Worm (Caenorhabditis elegans) whole organism, early embryonic: ENCODE data around the gene F36D3.1.

Experiments used
- B0310.2 ChIP-seq: sonication (generic microtip); optimal IDR thresholded peaks from 2 replicates; lab custom pipeline; 2016; ENCODE audit warnings: mild to moderate bottlenecking, missing genetic modification characterization, missing compliant biosample characterization
- F13C5.2 ChIP-seq: sonication (generic microtip); optimal IDR thresholded peaks from 2 replicates; lab custom pipeline; 2017; ENCODE audit warnings: mild to moderate bottlenecking, missing genetic modification characterization, inconsistent platforms, missing compliant biosample characterization
- aly-1 ChIP-seq: sonication (generic microtip); optimal IDR thresholded peaks from 2 replicates; lab custom pipeline; 2016; ENCODE audit warnings: missing genetic modification characterization, missing compliant biosample characterization
- ama-1 ChIP-seq: fragments of 150-350 bp; optimal IDR thresholded peaks from 2 replicates; lab custom pipeline; 2014
- hmbx-1 ChIP-seq: sonication (generic microtip); optimal IDR thresholded peaks from 2 replicates; lab custom pipeline; 2016; ENCODE audit warnings: mild to moderate bottlenecking, missing genetic modification characterization, missing compliant biosample characterization
- hnd-1 ChIP-seq: sonication (generic microtip); optimal IDR thresholded peaks from 2 replicates; lab custom pipeline; 2016; ENCODE audit warnings: missing genetic modification characterization, missing compliant biosample characterization
- scrt-1 ChIP-seq: fragments of 200-800 bp; sonication (Bioruptor generic); IDR thresholded peaks from 2 replicates; pipeline ENCODE4 v1.3.6; 2022; ENCODE audit warnings: missing genetic modification characterization, missing compliant biosample characterization
- tbx-11 ChIP-seq: fragments of 200-800 bp; sonication (Bioruptor generic); IDR thresholded peaks from 2 replicates; pipeline ENCODE4 v1.3.6; 2022; ENCODE audit warnings: missing genetic modification characterization, missing compliant biosample characterization

ce11 chrV:16459377-16459776 is 39.8 kb upstream of the F36D3.1 start:
- TF ChIP-seq ama-1 (lab: Kevin White, UChicago) (no peak), F13C5.2 (tag; lab: Kevin White, UChicago) (no peak), scrt-1 (GFP tag; lab: Robert Waterston, UW) (no peak), hmbx-1 (no peak), hnd-1 (tag; lab: Kevin White, UChicago) (no peak), B0310.2 (no peak), aly-1 (tag; lab: Kevin White, UChicago) (no peak), tbx-11 (GFP tag; lab: Robert Waterston, UW) (no peak)
